Worm (Caenorhabditis elegans): ENCODE measurements around the gene clec-125.
A peak's percentile ranks its signal among the peaks of the same experiment; 100 is the strongest.

Gene clec-125

DNA sequence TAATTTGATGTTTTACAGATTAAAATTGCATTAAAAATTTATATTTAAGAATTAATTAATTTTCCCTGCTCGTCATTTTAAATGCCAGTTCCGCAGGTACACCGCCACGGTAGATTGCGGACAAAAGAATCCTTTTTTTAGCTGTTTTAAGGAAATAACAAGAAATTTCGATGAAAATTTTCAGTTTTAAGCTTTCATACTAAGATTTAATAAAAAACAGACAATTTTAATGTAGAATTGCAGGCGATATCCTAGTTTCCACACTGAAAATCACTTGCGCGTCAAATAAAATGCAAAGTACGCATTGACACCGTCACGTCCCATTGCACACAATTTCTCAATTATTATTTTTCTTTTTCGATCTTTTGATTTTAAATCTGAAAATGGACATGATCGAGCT lies 37.6 kb downstream of the clec-125 start, which contains the start of gene dnc-3 (continued):
- no peak for TF ChIP-seq sea-2 (GFP tag; IDR thresholded peaks at IDR 0.05)

DNA sequence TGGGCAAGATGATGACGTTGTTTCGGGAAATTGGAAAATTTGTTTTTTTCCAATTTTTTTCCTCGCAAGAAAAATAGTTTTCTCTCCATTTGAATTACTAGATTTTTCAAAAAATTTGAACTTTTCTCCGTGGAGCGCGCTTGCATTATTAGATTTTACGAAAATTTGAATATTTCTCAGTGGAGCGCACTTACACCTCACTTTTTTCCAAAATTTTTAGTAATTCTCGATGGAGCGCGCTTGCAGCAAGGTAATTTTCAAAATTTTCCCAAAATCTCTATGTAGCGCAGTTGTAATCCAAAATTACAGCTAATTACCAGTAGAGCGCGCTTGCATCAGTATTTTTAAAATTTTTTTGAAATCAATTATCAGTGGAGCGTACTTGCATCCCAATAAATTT lies 38.9 kb downstream of the clec-125 start:
- no peak for TF ChIP-seq K11D2.4 (GFP tag; IDR thresholded peaks at IDR 0.05)
- TF ChIP-seq nfya-1 (tag; optimal IDR thresholded peaks at IDR 0.05; ENCODE audit: borderline replicate concordance, insufficient read depth) = no peak
- TF ChIP-seq madf-6 (GFP tag; IDR thresholded peaks at IDR 0.05) = peak; percentile 49
- no peak for TF ChIP-seq lag-1 (GFP tag; IDR thresholded peaks at IDR 0.05)
- TF ChIP-seq mcd-1 (GFP tag; IDR thresholded peaks at IDR 0.05) = peak; percentile 75
- no peak for TF ChIP-seq mes-4 (tag; optimal IDR thresholded peaks at IDR 0.05)
- no peak for TF ChIP-seq lir-1 (GFP tag; conservative IDR thresholded peaks at IDR 0.05)
- no peak for TF ChIP-seq somi-1 (GFP tag; optimal IDR thresholded peaks at IDR 0.05)
- no peak for TF ChIP-seq attf-5 (GFP tag; optimal IDR thresholded peaks at IDR 0.05)
- peak; percentile 11 for TF ChIP-seq lsl-1 (GFP tag; optimal IDR thresholded peaks at IDR 0.05)
- no peak for TF ChIP-seq F57C9.4 (tag; optimal IDR thresholded peaks at IDR 0.05)
- no peak for TF ChIP-seq mel-28 (tag; optimal IDR thresholded peaks at IDR 0.05; ENCODE audit: borderline replicate concordance)
- TF ChIP-seq xnd-1 (tag; optimal IDR thresholded peaks at IDR 0.05) = peak; percentile 55
- peak; percentile 56 for TF ChIP-seq lin-54 (GFP tag; optimal IDR thresholded peaks at IDR 0.05)
- TF ChIP-seq gei-17 (GFP tag; optimal IDR thresholded peaks at IDR 0.05) = no peak
- 0 out of 2 replicates have a peak, but pooled peaks have one; percentile 14 for TF ChIP-seq F33H1.4 (GFP tag; IDR thresholded peaks at IDR 0.05)
- no peak for TF ChIP-seq Y79H2A.3 (GFP tag; conservative IDR thresholded peaks at IDR 0.05)
- no peak for TF ChIP-seq unc-130 (GFP tag; optimal IDR thresholded peaks at IDR 0.05)
- 0 out of 2 replicates have a peak, but pooled peaks have one; percentile 11 for TF ChIP-seq D2030.7 (GFP tag; IDR thresholded peaks at IDR 0.05)
- no peak for TF ChIP-seq athp-1 (tag; optimal IDR thresholded peaks at IDR 0.05)

ce11 chrII:3555281-3555680 lies 39.5 kb downstream of the clec-125 start:
- TF ChIP-seq lin-40 (tag; optimal IDR thresholded peaks at IDR 0.05) (peak; percentile 12), F52B5.7 (tag; optimal IDR thresholded peaks at IDR 0.05) (no peak), unc-130 (GFP tag; optimal IDR thresholded peaks at IDR 0.05) (no peak), hlh-26 (GFP tag; conservative IDR thresholded peaks at IDR 0.05) (no peak), hmg-1.2 (GFP tag; IDR thresholded peaks at IDR 0.05) (peak; percentile 23; the same call in 1 of the 2 replicates), mcd-1 (GFP tag; IDR thresholded peaks at IDR 0.05) (peak; percentile 49), Y79H2A.3 (GFP tag; conservative IDR thresholded peaks at IDR 0.05) (no peak), dox-1 (GFP tag; IDR thresholded peaks at IDR 0.05) (no peak), madf-3 (GFP tag; IDR thresholded peaks at IDR 0.05) (no peak), K11D2.4 (GFP tag; IDR thresholded peaks at IDR 0.05) (no peak), cebp-2 (GFP tag; IDR thresholded peaks at IDR 0.05) (no peak), nfyb-1 (GFP tag; IDR thresholded peaks at IDR 0.05) (no peak), K12H6.12 (tag; optimal IDR thresholded peaks at IDR 0.05) (no peak)

- no peak for TF ChIP-seq attf-6 (GFP tag; IDR thresholded peaks at IDR 0.05)
- no peak for TF ChIP-seq ets-4 (GFP tag; optimal IDR thresholded peaks at IDR 0.05)
- no peak for TF ChIP-seq ceh-100 (GFP tag; IDR thresholded peaks at IDR 0.05)
- no peak for TF ChIP-seq F23B12.7 (tag; optimal IDR thresholded peaks at IDR 0.05; ENCODE audit: insufficient read depth)
- no peak for TF ChIP-seq ZK185.1 (tag; optimal IDR thresholded peaks at IDR 0.05; ENCODE audit: poor library complexity, severe bottlenecking)
- TF ChIP-seq lsy-27 (tag; optimal IDR thresholded peaks at IDR 0.05; ENCODE audit: borderline replicate concordance, insufficient read depth) = no peak
Measured at ce11 chrII:3556584-3556983, 40.8 kb downstream of the clec-125 start.
